Worm (Caenorhabditis elegans) whole organism, midembryonic: Measurements from ENCODE around the gene mbk-2.

Experiments used
- T22C8.4 ChIP-seq: fragments of 200-800 bp; sonication (Bioruptor generic); IDR thresholded peaks from 2 replicates; pipeline ENCODE4 v1.3.6; 2022; ENCODE audit warnings: missing genetic modification characterization, missing compliant biosample characterization
- cog-1 ChIP-seq: sonication (generic microtip); optimal IDR thresholded peaks from 2 replicates; lab custom pipeline; 2016; ENCODE audit warnings: missing genetic modification characterization, missing compliant biosample characterization
- flt-1 ChIP-seq: fragments of 200-800 bp; sonication (Bioruptor generic); IDR thresholded peaks from 2 replicates; pipeline ENCODE4 v1.3.6; 2022; ENCODE audit warnings: missing genetic modification characterization, missing compliant biosample characterization
- klf-2 ChIP-seq: fragments of 200-800 bp; sonication (Bioruptor generic); conservative IDR thresholded peaks from 2 replicates; pipeline ENCODE4 v1.3.6; 2022; ENCODE audit warnings: missing genetic modification reagents, missing genetic modification characterization, missing compliant biosample characterization
- med-1 ChIP-seq: sonication (generic microtip); optimal IDR thresholded peaks from 2 replicates; lab custom pipeline; 2017; ENCODE audit warnings: missing genetic modification characterization, mild to moderate bottlenecking, missing compliant biosample characterization, antibody characterized with exemption, missing genetic modification reagents; ENCODE audit not compliant: insufficient read depth
- ref-1 ChIP-seq: fragments of 200-800 bp; sonication (Bioruptor generic); conservative IDR thresholded peaks from 2 replicates; pipeline ENCODE4 v1.3.6; 2022; ENCODE audit warnings: missing genetic modification reagents, missing genetic modification characterization, missing compliant biosample characterization
- tab-1 ChIP-seq: fragments of 200-800 bp; sonication (Bioruptor generic); IDR thresholded peaks from 2 replicates; pipeline ENCODE4 v1.3.6; 2022; ENCODE audit warnings: missing genetic modification characterization, missing compliant biosample characterization
- ztf-23 ChIP-seq: fragments of 200-800 bp; sonication (Bioruptor generic); IDR thresholded peaks from 2 replicates; pipeline ENCODE4 v1.3.6; 2022; ENCODE audit warnings: missing genetic modification reagents, missing genetic modification characterization, missing compliant biosample characterization
- ztf-29 ChIP-seq: fragments of 200-800 bp; sonication (Bioruptor generic); IDR thresholded peaks from 2 replicates; pipeline ENCODE4 v1.3.6; 2022; ENCODE audit warnings: missing genetic modification reagents, missing genetic modification characterization, missing compliant biosample characterization

The mbk-2 gene

DNA sequence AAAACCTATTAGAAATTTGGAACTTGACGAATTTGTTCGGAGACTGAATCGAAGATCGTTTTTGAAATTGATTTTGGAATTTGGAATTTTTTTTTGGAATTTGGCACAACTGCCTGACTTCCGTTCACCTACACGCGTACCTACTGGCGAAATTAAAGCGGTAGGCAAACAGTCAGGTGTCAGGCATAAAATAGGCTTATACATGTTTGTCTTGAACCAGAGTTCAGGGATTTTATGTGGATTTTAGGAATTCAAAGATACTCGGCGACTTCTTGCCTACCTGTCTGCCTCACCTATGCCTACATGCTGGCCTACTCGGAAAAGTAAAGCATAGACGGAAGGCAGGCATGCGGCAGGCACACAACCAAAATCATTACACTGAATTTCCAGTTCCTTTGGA lies 69.4 kb downstream of the mbk-2 start:
- TF ChIP-seq klf-2 (GFP tag; lab: Robert Waterston, UW) = no peak
- TF ChIP-seq flt-1 = no peak
- no peak for TF ChIP-seq tab-1
- no peak for TF ChIP-seq cog-1 (tag; lab: Kevin White, UChicago)
- no peak for TF ChIP-seq T22C8.4 (GFP tag; lab: Robert Waterston, UW)
- TF ChIP-seq ztf-23 (GFP tag; lab: Robert Waterston, UW) = no peak
- no peak for TF ChIP-seq med-1 (GFP tag; lab: Kevin White, UChicago)
- no peak for TF ChIP-seq ref-1 (GFP tag; lab: Robert Waterston, UW)
- no peak for TF ChIP-seq ztf-29

DNA sequence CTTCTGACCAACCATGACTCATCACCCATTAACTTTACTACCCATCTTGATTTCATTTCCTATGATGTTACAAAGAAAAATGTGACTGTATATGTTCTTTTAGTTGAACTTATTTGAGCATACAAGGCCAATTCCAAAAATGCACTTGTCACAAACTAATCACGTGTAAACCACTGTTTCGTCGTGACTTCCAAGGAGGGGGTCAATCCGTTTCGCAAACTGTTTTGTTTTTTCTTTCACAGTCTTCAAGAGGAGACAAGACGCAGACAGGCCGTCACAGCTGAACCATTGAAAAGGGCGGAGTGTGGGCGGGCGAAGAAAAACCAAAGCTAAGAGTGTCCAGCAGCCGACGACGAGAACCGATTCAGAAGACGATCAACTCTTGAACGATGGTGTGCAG lies 70.2 kb downstream of the mbk-2 start, which contains the start of gene C39E9.8:
TSS of gene C39E9.8 (plus strand) at position 328 of the 400 bp plus-strand sequence.
- TF ChIP-seq med-1 (GFP tag; lab: Kevin White, UChicago) (no peak), ztf-29 (no peak), ztf-23 (GFP tag; lab: Robert Waterston, UW) (no peak), T22C8.4 (GFP tag; lab: Robert Waterston, UW) (no peak), tab-1 (no peak), flt-1 (no peak)

- no peak for TF ChIP-seq klf-2 (GFP tag; lab: Robert Waterston, UW)
- no peak for TF ChIP-seq tab-1
- TF ChIP-seq ref-1 (GFP tag; lab: Robert Waterston, UW) = no peak
- TF ChIP-seq ztf-23 (GFP tag; lab: Robert Waterston, UW) = no peak
- no peak for TF ChIP-seq flt-1
- no peak for TF ChIP-seq cog-1 (tag; lab: Kevin White, UChicago)
- TF ChIP-seq ztf-29 = no peak
- no peak for TF ChIP-seq T22C8.4 (GFP tag; lab: Robert Waterston, UW)
- TF ChIP-seq med-1 (GFP tag; lab: Kevin White, UChicago) = no peak
Measured at ce11 chrIV:13080185-13080584, 71.2 kb downstream of the mbk-2 start.

DNA sequence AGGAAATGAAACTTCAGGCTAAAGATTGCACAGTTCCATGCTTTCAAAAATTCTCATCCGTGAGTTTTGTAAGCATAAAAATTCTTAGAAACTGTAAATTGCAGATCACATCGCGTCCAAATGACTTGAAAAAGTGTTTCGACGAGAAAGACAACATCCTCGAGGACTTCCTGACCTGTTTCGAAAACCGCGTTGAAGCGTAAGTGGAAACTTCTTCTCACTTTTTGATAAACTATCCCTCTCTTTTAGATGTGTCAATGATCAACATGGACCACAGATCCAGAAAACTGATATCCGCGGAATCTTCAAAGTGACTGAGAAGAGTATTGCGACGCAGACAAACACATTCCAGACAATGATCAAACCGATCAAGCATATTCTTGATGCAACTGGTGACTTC lies 71.9 kb downstream of the mbk-2 start:
- TF ChIP-seq klf-2 (GFP tag; lab: Robert Waterston, UW) (no peak), ztf-23 (GFP tag; lab: Robert Waterston, UW) (no peak), cog-1 (tag; lab: Kevin White, UChicago) (no peak), T22C8.4 (GFP tag; lab: Robert Waterston, UW) (no peak), ztf-29 (no peak), med-1 (GFP tag; lab: Kevin White, UChicago) (no peak), tab-1 (no peak), flt-1 (no peak), ref-1 (GFP tag; lab: Robert Waterston, UW) (no peak)

DNA sequence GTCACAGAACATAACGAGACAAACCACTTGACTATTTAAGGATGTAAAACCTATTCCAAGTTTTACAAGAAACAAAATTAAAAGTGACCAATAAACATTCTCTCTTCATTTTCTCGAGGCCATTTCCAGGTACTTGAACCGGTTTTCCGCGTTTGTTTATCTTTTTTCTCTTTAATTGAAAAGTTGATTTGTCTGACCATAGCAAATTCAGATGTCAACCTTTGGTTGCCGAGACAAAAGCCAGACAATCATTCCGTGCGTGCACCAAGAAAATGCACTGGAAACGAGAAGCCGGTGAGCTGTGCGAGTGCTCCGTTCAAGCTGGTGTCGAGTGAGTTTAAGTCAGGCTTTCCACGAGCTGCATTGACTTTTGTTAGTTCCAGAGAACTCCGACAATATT lies 73.1 kb downstream of the mbk-2 start:
- TF ChIP-seq ztf-29 (no peak), cog-1 (tag; lab: Kevin White, UChicago) (no peak), ref-1 (GFP tag; lab: Robert Waterston, UW) (no peak), tab-1 (no peak), flt-1 (no peak), klf-2 (GFP tag; lab: Robert Waterston, UW) (no peak), med-1 (GFP tag; lab: Kevin White, UChicago) (no peak), ztf-23 (GFP tag; lab: Robert Waterston, UW) (no peak), T22C8.4 (GFP tag; lab: Robert Waterston, UW) (no peak)

- TF ChIP-seq ztf-29 = no peak
- TF ChIP-seq ref-1 (GFP tag; lab: Robert Waterston, UW) = no peak
- TF ChIP-seq klf-2 (GFP tag; lab: Robert Waterston, UW) = no peak
- TF ChIP-seq T22C8.4 (GFP tag; lab: Robert Waterston, UW) = no peak
- TF ChIP-seq flt-1 = no peak
- no peak for TF ChIP-seq cog-1 (tag; lab: Kevin White, UChicago)
- TF ChIP-seq med-1 (GFP tag; lab: Kevin White, UChicago) = no peak
- no peak for TF ChIP-seq ztf-23 (GFP tag; lab: Robert Waterston, UW)
- no peak for TF ChIP-seq tab-1
Measured at ce11 chrIV:13082836-13083763, 74.1 kb downstream of the mbk-2 start.
